Worm (Caenorhabditis elegans) whole organism, L1 larva: ENCODE data around the gene kin-19.
A peak's percentile ranks its signal among the peaks of the same experiment; 100 is the strongest.

Experiments used
- C04F5.9 ChIP-seq: sonication (generic microtip); optimal IDR thresholded peaks from 2 replicates; lab custom pipeline; 2016; ENCODE audit warnings: missing genetic modification characterization, missing compliant biosample characterization
- F16B12.6 ChIP-seq: fragments of 150-350 bp; optimal IDR thresholded peaks from 2 replicates; lab custom pipeline; 2014; ENCODE audit warnings: missing biosample characterization, missing genetic modification characterization
- aly-2 ChIP-seq: fragments of 150-350 bp; optimal IDR thresholded peaks from 2 replicates; lab custom pipeline; 2014; ENCODE audit warnings: missing biosample characterization, missing genetic modification characterization
- ama-1 ChIP-seq: fragments of 150-350 bp; optimal IDR thresholded peaks from 2 replicates; lab custom pipeline; 2014
- blmp-1 ChIP-seq: fragments of 150-350 bp; optimal IDR thresholded peaks from 2 replicates; lab custom pipeline; 2014; ENCODE audit warnings: missing biosample characterization, missing genetic modification characterization
- ceh-82 ChIP-seq, 3 experiments: fragments of 150-350 bp in 1 of 3; sonication (generic microtip) in 2 of 3; optimal IDR thresholded peaks; 2 replicates each; lab custom pipeline; 2014 to 2017; ENCODE audit warnings: missing biosample characterization in 3 of 3, missing genetic modification characterization in 3 of 3
- ceh-90 ChIP-seq: sonication (generic microtip); optimal IDR thresholded peaks from 2 replicates; lab custom pipeline; 2016; ENCODE audit warnings: missing genetic modification characterization, missing compliant biosample characterization
- ces-1 ChIP-seq: fragments of 150-350 bp; optimal IDR thresholded peaks from 2 replicates; lab custom pipeline; 2014; ENCODE audit warnings: missing biosample characterization, missing genetic modification reagents, missing genetic modification characterization
- dpl-1 ChIP-seq, 3 experiments: fragments of 150-350 bp in 2 of 3; sonication (generic microtip) in 1 of 3; optimal IDR thresholded peaks; 2 replicates each; lab custom pipeline; 2014 to 2017; ENCODE audit warnings: missing biosample characterization in 3 of 3, missing genetic modification characterization in 3 of 3, missing genetic modification reagents in 3 of 3
- dsc-1 ChIP-seq: sonication (generic microtip); optimal IDR thresholded peaks from 2 replicates; lab custom pipeline; 2016; ENCODE audit warnings: mild to moderate bottlenecking, missing genetic modification characterization, missing compliant biosample characterization
- efl-1 ChIP-seq, 4 experiments: fragments of 150-350 bp; optimal IDR thresholded peaks in 3 of 4; peaks in 1 of 4; 1 replicate in 1 of 4; 2 replicates in 3 of 4; lab custom pipeline; 2014; ENCODE audit warnings: missing biosample characterization in 2 of 4, missing genetic modification characterization in 2 of 4, missing genetic modification reagents in 2 of 4
- efl-3 ChIP-seq: fragments of 200-800 bp; sonication (Bioruptor generic); optimal IDR thresholded peaks from 2 replicates; lab custom pipeline; 2018; ENCODE audit warnings: mild to moderate bottlenecking, missing genetic modification characterization, missing compliant biosample characterization
- egl-13 ChIP-seq: sonication (generic microtip); optimal IDR thresholded peaks from 2 replicates; lab custom pipeline; 2016; ENCODE audit warnings: missing genotype, missing genetic modification reagents, missing genetic modification characterization, missing compliant biosample characterization
- egl-27 ChIP-seq, 2 experiments: fragments of 150-350 bp in 1 of 2; sonication (generic microtip); optimal IDR thresholded peaks; 3 replicates each; lab custom pipeline; 2017 to 2018; ENCODE audit warnings: missing biosample characterization in 2 of 2, missing genetic modification characterization in 2 of 2, missing genetic modification reagents in 2 of 2
- fkh-10 ChIP-seq: sonication (generic microtip); optimal IDR thresholded peaks from 2 replicates; lab custom pipeline; 2017; ENCODE audit warnings: missing biosample characterization, missing genetic modification reagents, missing genetic modification characterization
- fos-1 ChIP-seq: fragments of 150-350 bp; optimal IDR thresholded peaks from 2 replicates; lab custom pipeline; 2014; ENCODE audit warnings: missing biosample characterization, missing genetic modification characterization
- grh-1 ChIP-seq: fragments of 200-800 bp; sonication (Bioruptor generic); IDR thresholded peaks from 2 replicates; pipeline ENCODE4 v1.3.6; 2022; ENCODE audit warnings: missing genetic modification reagents, missing genetic modification characterization, missing compliant biosample characterization
- irx-1 ChIP-seq: sonication (generic microtip); optimal IDR thresholded peaks from 2 replicates; lab custom pipeline; 2016; ENCODE audit warnings: missing genetic modification characterization, missing compliant biosample characterization
- isw-1 ChIP-seq: fragments of 200-800 bp; sonication (Bioruptor generic); IDR thresholded peaks from 2 replicates; pipeline ENCODE4 v1.3.6; 2022; ENCODE audit warnings: missing genetic modification characterization, missing compliant biosample characterization
- jun-1 ChIP-seq: fragments of 150-350 bp; optimal IDR thresholded peaks from 2 replicates; lab custom pipeline; 2014; ENCODE audit warnings: missing biosample characterization, missing genetic modification reagents, missing genetic modification characterization
- lin-14 ChIP-seq: fragments of 200-800 bp; sonication (Bioruptor generic); optimal IDR thresholded peaks from 2 replicates; lab custom pipeline; 2018; ENCODE audit warnings: mild to moderate bottlenecking, missing genetic modification characterization, moderate library complexity, missing compliant biosample characterization
- lin-35 ChIP-seq, 2 experiments: fragments of 150-350 bp; optimal IDR thresholded peaks; 2 replicates each; lab custom pipeline; 2014; ENCODE audit warnings: missing biosample characterization in 2 of 2, missing genetic modification characterization in 2 of 2, missing genetic modification reagents in 2 of 2
- lir-3 ChIP-seq: sonication (generic microtip); optimal IDR thresholded peaks from 2 replicates; lab custom pipeline; 2016; ENCODE audit warnings: mild to moderate bottlenecking, missing genetic modification characterization, moderate library complexity, missing compliant biosample characterization; ENCODE audit not compliant: poor library complexity
- lsy-2 ChIP-seq, 2 experiments: fragments of 150-350 bp; optimal IDR thresholded peaks; 2 replicates each; lab custom pipeline; 2014; ENCODE audit warnings: missing biosample characterization in 2 of 2, missing genetic modification characterization in 2 of 2
- mdl-1 ChIP-seq, 2 experiments: fragments of 150-350 bp; optimal IDR thresholded peaks; 2 replicates each; lab custom pipeline; 2014 to 2017; ENCODE audit warnings: missing biosample characterization in 2 of 2, missing genetic modification characterization in 2 of 2, inconsistent platforms in 1 of 2
- nhr-11 ChIP-seq: fragments of 150-350 bp; optimal IDR thresholded peaks from 2 replicates; lab custom pipeline; 2014; ENCODE audit warnings: missing biosample characterization, missing genetic modification characterization
- nhr-12 ChIP-seq: sonication (generic microtip); optimal IDR thresholded peaks from 2 replicates; lab custom pipeline; 2017; ENCODE audit warnings: missing biosample characterization, missing genetic modification characterization
- nhr-20 ChIP-seq: sonication (generic microtip); optimal IDR thresholded peaks from 2 replicates; lab custom pipeline; 2016; ENCODE audit warnings: mild to moderate bottlenecking, missing genetic modification characterization, missing compliant biosample characterization
- nhr-47 ChIP-seq: sonication (generic microtip); optimal IDR thresholded peaks from 2 replicates; lab custom pipeline; 2016; ENCODE audit warnings: mild to moderate bottlenecking, missing genetic modification characterization, moderate library complexity, missing compliant biosample characterization
- nhr-71 ChIP-seq: sonication (generic microtip); optimal IDR thresholded peaks from 2 replicates; lab custom pipeline; 2016; ENCODE audit warnings: mild to moderate bottlenecking, missing genetic modification characterization, moderate library complexity, missing compliant biosample characterization
- nhr-77 ChIP-seq: fragments of 150-350 bp; optimal IDR thresholded peaks from 2 replicates; lab custom pipeline; 2014; ENCODE audit warnings: missing biosample characterization, missing genetic modification characterization
- nhr-84 ChIP-seq: sonication (generic microtip); optimal IDR thresholded peaks from 2 replicates; lab custom pipeline; 2017; ENCODE audit warnings: missing biosample characterization, missing genetic modification characterization
- nhr-85 ChIP-seq: sonication (generic microtip); peaks from one replicate; lab custom pipeline; 2016; ENCODE audit warnings: missing genetic modification characterization, inconsistent platforms, missing compliant biosample characterization
- nhr-90 ChIP-seq: sonication (generic microtip); optimal IDR thresholded peaks from 2 replicates; lab custom pipeline; 2016; ENCODE audit warnings: mild to moderate bottlenecking, missing genetic modification characterization, missing compliant biosample characterization; ENCODE audit not compliant: poor library complexity
- pag-3 ChIP-seq: sonication (generic microtip); optimal IDR thresholded peaks from 2 replicates; lab custom pipeline; 2017; ENCODE audit warnings: missing genetic modification characterization, mild to moderate bottlenecking, missing compliant biosample characterization, antibody characterized with exemption, borderline replicate concordance; ENCODE audit not compliant: insufficient read depth
- pax-3 ChIP-seq: fragments of 200-800 bp; sonication (Bioruptor generic); optimal IDR thresholded peaks from 2 replicates; lab custom pipeline; 2018; ENCODE audit warnings: mild to moderate bottlenecking, missing genetic modification characterization, moderate library complexity, missing compliant biosample characterization
- rnt-1 ChIP-seq: sonication (generic microtip); optimal IDR thresholded peaks from 2 replicates; lab custom pipeline; 2016; ENCODE audit warnings: mild to moderate bottlenecking, missing genetic modification characterization, moderate library complexity, missing compliant biosample characterization
- snpc-4 ChIP-seq: fragments of 150-350 bp; optimal IDR thresholded peaks from 2 replicates; lab custom pipeline; 2014; ENCODE audit warnings: missing biosample characterization, missing genetic modification characterization
- snu-23 ChIP-seq: sonication (generic microtip); optimal IDR thresholded peaks from 2 replicates; lab custom pipeline; 2016; ENCODE audit warnings: missing genetic modification characterization, missing compliant biosample characterization
- sox-4 ChIP-seq: sonication (generic microtip); optimal IDR thresholded peaks from 2 replicates; lab custom pipeline; 2016; ENCODE audit warnings: missing genetic modification characterization, missing compliant biosample characterization
- sptf-1 ChIP-seq: fragments of 150-350 bp; optimal IDR thresholded peaks from 2 replicates; lab custom pipeline; 2014; ENCODE audit warnings: missing biosample characterization, missing genetic modification characterization
- sup-37 ChIP-seq: fragments of 200-800 bp; sonication (Bioruptor generic); optimal IDR thresholded peaks from 2 replicates; lab custom pipeline; 2018; ENCODE audit warnings: mild to moderate bottlenecking, missing genetic modification characterization, missing compliant biosample characterization
- swsn-7 ChIP-seq: sonication (generic microtip); optimal IDR thresholded peaks from 2 replicates; lab custom pipeline; 2016; ENCODE audit warnings: missing genetic modification characterization, missing compliant biosample characterization
- tbx-2 ChIP-seq: sonication (generic microtip); optimal IDR thresholded peaks from 2 replicates; lab custom pipeline; 2016; ENCODE audit warnings: missing genetic modification characterization, missing compliant biosample characterization
- unc-62 ChIP-seq: fragments of 150-350 bp; optimal IDR thresholded peaks from 2 replicates; lab custom pipeline; 2014; ENCODE audit warnings: missing biosample characterization, missing genetic modification reagents, missing genetic modification characterization
- unc-98 ChIP-seq: fragments of 200-800 bp; sonication (Bioruptor generic); IDR thresholded peaks from 2 replicates; pipeline ENCODE4 v1.3.6; 2022; ENCODE audit warnings: missing genetic modification characterization, missing compliant biosample characterization
- xbp-1 ChIP-seq: sonication (generic microtip); optimal IDR thresholded peaks from 2 replicates; lab custom pipeline; 2016; ENCODE audit warnings: missing genetic modification characterization, missing compliant biosample characterization

Gene kin-19

ce11 chrIII:4063724-4064123 lies 22.7 kb downstream of the kin-19 start (continued):
- TF ChIP-seq swsn-7 (peak; percentile 58), dpl-1 (GFP tag; optimal IDR thresholded peaks at IDR 0.05; lab: Kevin White, UChicago) (peak in 1 of 3 experiments; percentile 39), efl-3 (no peak), nhr-12 (tag; lab: Kevin White, UChicago) (no peak), aly-2 (tag; lab: Kevin White, UChicago) (no peak), C04F5.9 (tag; lab: Kevin White, UChicago) (no peak), rnt-1 (tag; lab: Kevin White, UChicago) (no peak), efl-1 (optimal IDR thresholded peaks at IDR 0.05; lab: Kevin White, UChicago) (peak; percentile 22 to 24), efl-1 (GFP tag; optimal IDR thresholded peaks at IDR 0.05 in 1 of 2; lab: Kevin White, UChicago) (no peak), lsy-2 (tag; optimal IDR thresholded peaks at IDR 0.05; lab: Kevin White, UChicago) (peak in 1 of 2 experiments; percentile 49), irx-1 (tag; lab: Kevin White, UChicago) (no peak), sptf-1 (no peak), sup-37 (GFP tag; lab: Kevin White, UChicago) (no peak), tbx-2 (tag; lab: Kevin White, UChicago) (peak; percentile 60), fkh-10 (GFP tag; lab: Kevin White, UChicago) (peak; percentile 15)

DNA sequence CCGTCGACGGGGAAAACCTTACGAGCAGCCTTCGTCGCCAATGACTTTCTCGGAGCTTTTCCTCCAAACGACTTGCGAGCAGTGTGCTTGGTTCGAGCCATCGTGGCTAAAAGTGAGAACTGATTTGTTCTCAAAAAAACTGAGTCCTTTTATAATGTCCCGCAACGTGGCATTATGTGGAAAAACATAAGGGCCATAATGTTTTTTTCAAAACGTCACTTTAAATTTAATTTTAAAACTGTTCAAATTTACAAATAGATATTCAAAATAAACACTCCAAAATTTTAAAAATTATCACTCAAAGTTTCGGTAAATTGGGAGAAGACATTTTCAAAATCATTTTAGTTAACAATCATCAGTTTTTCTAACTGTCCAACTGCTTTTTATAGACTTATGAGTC lies 26.4 kb downstream of the kin-19 start, which contains the start of gene his-70:
Gene his-70, minus strand, starts transcription at position 101 of the 400 bp plus-strand sequence.
- no peak for TF ChIP-seq snu-23 (GFP tag; lab: Kevin White, UChicago)
- TF ChIP-seq fos-1 = no peak
- no peak for TF ChIP-seq ceh-82 (tag; optimal IDR thresholded peaks at IDR 0.05; lab: Kevin White, UChicago)
- TF ChIP-seq lin-35 (GFP tag; optimal IDR thresholded peaks at IDR 0.05; lab: Kevin White, UChicago) = no peak
- no peak for TF ChIP-seq ces-1 (GFP tag; lab: Kevin White, UChicago)
- no peak for TF ChIP-seq blmp-1 (tag; lab: Kevin White, UChicago)
- TF ChIP-seq aly-2 (tag; lab: Kevin White, UChicago) = no peak
- no peak for TF ChIP-seq egl-13 (tag; lab: Kevin White, UChicago)

DNA sequence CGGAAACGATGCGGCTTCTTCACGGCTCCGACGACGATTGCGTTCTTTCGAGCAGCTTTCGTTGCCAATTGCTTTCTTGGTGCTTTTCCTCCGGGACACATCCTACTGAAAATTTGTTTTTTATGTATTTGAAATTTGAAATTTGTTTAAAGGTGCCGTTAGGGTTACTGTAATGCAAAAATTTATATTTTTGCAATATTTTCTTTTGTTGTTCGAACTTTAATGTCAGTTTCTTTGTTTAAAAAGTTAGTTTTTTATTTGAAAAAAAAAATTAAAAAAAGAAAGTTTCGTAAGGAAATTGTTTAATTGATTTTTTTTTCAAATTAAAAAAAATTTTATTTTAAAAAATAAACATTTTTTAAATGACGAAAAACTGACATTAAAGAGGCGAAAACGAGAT lies 27.8 kb downstream of the kin-19 start, which contains the start of gene his-69:
Gene his-69, minus strand, starts transcription at position 101 of the 400 bp plus-strand sequence.
- TF ChIP-seq xbp-1 (tag; lab: Kevin White, UChicago) (no peak), unc-98 (GFP tag; lab: Robert Waterston, UW) (no peak), grh-1 (GFP tag; lab: Robert Waterston, UW) (no peak), efl-1 (optimal IDR thresholded peaks at IDR 0.05; lab: Kevin White, UChicago) (no peak), efl-1 (GFP tag; optimal IDR thresholded peaks at IDR 0.05 in 1 of 2; lab: Kevin White, UChicago) (no peak), nhr-11 (tag; lab: Kevin White, UChicago) (no peak), mdl-1 (tag; optimal IDR thresholded peaks at IDR 0.05; lab: Kevin White, UChicago) (no peak), jun-1 (no peak), ama-1 (no peak)

- TF ChIP-seq nhr-71 (tag; lab: Kevin White, UChicago) (no peak), snu-23 (GFP tag; lab: Kevin White, UChicago) (no peak), lin-14 (GFP tag; lab: Kevin White, UChicago) (no peak), nhr-77 (tag; lab: Kevin White, UChicago) (no peak), nhr-47 (tag; lab: Kevin White, UChicago) (peak; percentile 18), ama-1 (no peak), unc-62 (no peak), isw-1 (GFP tag; lab: Robert Waterston, UW) (no peak), nhr-84 (tag; lab: Kevin White, UChicago) (no peak), ceh-90 (tag; lab: Kevin White, UChicago) (no peak), nhr-12 (tag; lab: Kevin White, UChicago) (no peak), lir-3 (tag; lab: Kevin White, UChicago) (no peak), ces-1 (GFP tag; lab: Kevin White, UChicago) (no peak), pag-3 (tag; lab: Kevin White, UChicago) (no peak), egl-27 (tag; optimal IDR thresholded peaks at IDR 0.05; lab: Kevin White, UChicago) (no peak), F16B12.6 (tag; lab: Kevin White, UChicago) (no peak), nhr-20 (tag; lab: Kevin White, UChicago) (no peak), dsc-1 (tag; lab: Kevin White, UChicago) (no peak), pax-3 (tag; lab: Kevin White, UChicago) (no peak), sox-4 (no peak), grh-1 (GFP tag; lab: Robert Waterston, UW) (no peak), snpc-4 (tag; lab: Kevin White, UChicago) (no peak), nhr-85 (tag; lab: Kevin White, UChicago) (no peak), nhr-90 (no peak), nhr-11 (tag; lab: Kevin White, UChicago) (no peak)
Measured at ce11 chrIII:4057894-4058293, 28.5 kb downstream of the kin-19 start, which contains the start of gene rcq-5. Gene rcq-5 (minus strand): TSS chrIII:4057976.
